Worm (Caenorhabditis elegans) whole organism, young adult: ENCODE data around the gene nlp-7.
A peak's percentile ranks its signal among the peaks of the same experiment; 100 is the strongest.

Source experiments
- B0035.1 ChIP-seq: sonication (generic microtip); optimal IDR thresholded peaks from 2 replicates; lab custom pipeline; 2016; ENCODE audit warnings: missing genetic modification characterization, mild to moderate bottlenecking, missing compliant biosample characterization, missing genotype, missing genetic modification reagents
- B0336.3 ChIP-seq: fragments of 200-800 bp; sonication (Bioruptor generic); IDR thresholded peaks from 2 replicates; pipeline ENCODE4 v1.3.6; 2022; ENCODE audit warnings: missing genetic modification characterization, missing compliant biosample characterization
- D2030.7 ChIP-seq: fragments of 200-800 bp; sonication (Bioruptor generic); IDR thresholded peaks from 2 replicates; pipeline ENCODE4 v1.3.6; 2022; ENCODE audit warnings: missing genetic modification reagents, missing genetic modification characterization, missing compliant biosample characterization
- F22D6.2 ChIP-seq: sonication (generic microtip); optimal IDR thresholded peaks from 2 replicates; lab custom pipeline; 2016; ENCODE audit warnings: mild to moderate bottlenecking, missing genetic modification characterization, missing compliant biosample characterization
- F49E8.2 ChIP-seq: sonication (generic microtip); optimal IDR thresholded peaks from 3 replicates; lab custom pipeline; 2017; ENCODE audit warnings: missing genetic modification characterization, mild to moderate bottlenecking, missing compliant biosample characterization, antibody characterized with exemption, moderate library complexity; ENCODE audit not compliant: insufficient read depth
- F57C9.4 ChIP-seq: sonication (generic microtip); optimal IDR thresholded peaks from 2 replicates; lab custom pipeline; 2017; ENCODE audit warnings: mild to moderate bottlenecking, missing genetic modification characterization, missing compliant biosample characterization
- T07F8.4 ChIP-seq: sonication (generic microtip); optimal IDR thresholded peaks from 2 replicates; lab custom pipeline; 2016; ENCODE audit warnings: mild to moderate bottlenecking, missing genetic modification characterization, moderate library complexity, missing compliant biosample characterization
- Y53G8AR.9 ChIP-seq: fragments of 200-800 bp; sonication (Bioruptor generic); conservative IDR thresholded peaks from 2 replicates; pipeline ENCODE4 v1.3.6; 2022; ENCODE audit warnings: missing genetic modification reagents, missing genetic modification characterization, missing compliant biosample characterization
- Y56A3A.18 ChIP-seq: fragments of 200-800 bp; sonication (Bioruptor generic); IDR thresholded peaks from 2 replicates; pipeline ENCODE4 v1.3.6; 2022; ENCODE audit warnings: missing genetic modification reagents, missing genetic modification characterization, missing compliant biosample characterization
- Y95B8A.8 ChIP-seq: fragments of 200-800 bp; sonication (Bioruptor generic); IDR thresholded peaks from 2 replicates; pipeline ENCODE4 v1.3.6; 2022; ENCODE audit warnings: missing genetic modification reagents, missing genetic modification characterization, missing compliant biosample characterization
- atf-7 ChIP-seq: sonication (generic microtip); optimal IDR thresholded peaks from 2 replicates; lab custom pipeline; 2017; ENCODE audit warnings: mild to moderate bottlenecking, missing genetic modification characterization, missing compliant biosample characterization
- bed-1 ChIP-seq: fragments of 200-800 bp; sonication (Bioruptor generic); IDR thresholded peaks from 2 replicates; pipeline ENCODE4 v1.3.6; 2022; ENCODE audit warnings: missing genetic modification reagents, missing genetic modification characterization, missing compliant biosample characterization
- cebp-1 ChIP-seq, 2 experiments: fragments of 200-800 bp in 1 of 2; sonication (Bioruptor generic) in 1 of 2; sonication (generic microtip) in 1 of 2; IDR thresholded peaks in 1 of 2; optimal IDR thresholded peaks in 1 of 2; 2 replicates each; pipeline versions ENCODE4 v1.3.6 to Lab custom; 2017 to 2022; ENCODE audit warnings: missing compliant biosample characterization in 2 of 2, missing genetic modification characterization in 2 of 2, mild to moderate bottlenecking in 1 of 2, missing genetic modification reagents in 1 of 2, moderate library complexity in 1 of 2
- chd-7 ChIP-seq: sonication (generic microtip); optimal IDR thresholded peaks from 2 replicates; lab custom pipeline; 2016; ENCODE audit warnings: mild to moderate bottlenecking, missing genetic modification characterization, moderate library complexity, missing compliant biosample characterization
- dox-1 ChIP-seq: fragments of 200-800 bp; sonication (Bioruptor generic); IDR thresholded peaks from 2 replicates; pipeline ENCODE4 v1.3.6; 2022; ENCODE audit warnings: missing genetic modification reagents, missing genetic modification characterization, missing compliant biosample characterization
- efl-1 ChIP-seq: fragments of 150-350 bp; optimal IDR thresholded peaks from 2 replicates; lab custom pipeline; 2014; ENCODE audit warnings: missing biosample characterization, missing genetic modification reagents, missing genetic modification characterization
- ets-4 ChIP-seq: fragments of 200-800 bp; sonication (Bioruptor generic); optimal IDR thresholded peaks from 2 replicates; lab custom pipeline; 2018; ENCODE audit warnings: mild to moderate bottlenecking, missing genetic modification characterization, missing compliant biosample characterization
- him-1 ChIP-seq: sonication (generic microtip); optimal IDR thresholded peaks from 2 replicates; lab custom pipeline; 2016; ENCODE audit warnings: missing genotype, missing genetic modification reagents, missing genetic modification characterization, missing compliant biosample characterization
- hrde-1 ChIP-seq: sonication (generic microtip); optimal IDR thresholded peaks from 2 replicates; lab custom pipeline; 2016; ENCODE audit warnings: missing genetic modification characterization, mild to moderate bottlenecking, missing compliant biosample characterization, moderate library complexity, missing genotype, missing genetic modification reagents, borderline replicate concordance
- let-526 ChIP-seq: fragments of 200-800 bp; sonication (Bioruptor generic); IDR thresholded peaks from 2 replicates; pipeline ENCODE4 v1.3.6; 2022; ENCODE audit warnings: missing genetic modification reagents, missing genetic modification characterization, missing compliant biosample characterization
- let-607 ChIP-seq, 2 experiments: fragments of 200-800 bp in 1 of 2; sonication (Bioruptor generic) in 1 of 2; sonication (generic microtip) in 1 of 2; optimal IDR thresholded peaks; 2 replicates each; lab custom pipeline; 2016 to 2018; ENCODE audit warnings: mild to moderate bottlenecking in 2 of 2, missing compliant biosample characterization in 2 of 2, missing genetic modification characterization in 2 of 2, moderate library complexity in 2 of 2, missing genotype in 1 of 2
- lin-35 ChIP-seq, 3 experiments: fragments of 150-350 bp in 2 of 3; sonication (generic microtip) in 1 of 3; optimal IDR thresholded peaks; 2 replicates each; lab custom pipeline; 2014 to 2018; ENCODE audit warnings: missing biosample characterization in 3 of 3, missing genetic modification characterization in 3 of 3, missing genetic modification reagents in 3 of 3
- lin-40 ChIP-seq: sonication (generic microtip); optimal IDR thresholded peaks from 2 replicates; lab custom pipeline; 2016; ENCODE audit warnings: missing genetic modification characterization, mild to moderate bottlenecking, missing compliant biosample characterization, missing genotype, missing genetic modification reagents
- lin-54 ChIP-seq: fragments of 200-800 bp; sonication (Bioruptor generic); optimal IDR thresholded peaks from 2 replicates; lab custom pipeline; 2018; ENCODE audit warnings: mild to moderate bottlenecking, missing genetic modification characterization, missing compliant biosample characterization
- mcd-1 ChIP-seq: fragments of 200-800 bp; sonication (Bioruptor generic); IDR thresholded peaks from 2 replicates; pipeline ENCODE4 v1.3.6; 2022; ENCODE audit warnings: missing genetic modification reagents, missing genetic modification characterization, missing compliant biosample characterization
- mel-28 ChIP-seq: sonication (generic microtip); optimal IDR thresholded peaks from 2 replicates; lab custom pipeline; 2016; ENCODE audit warnings: borderline replicate concordance, mild to moderate bottlenecking, missing genetic modification characterization, missing compliant biosample characterization
- nfya-2 ChIP-seq: fragments of 200-800 bp; sonication (Bioruptor generic); IDR thresholded peaks from 2 replicates; pipeline ENCODE4 v1.3.6; 2022; ENCODE audit warnings: missing genetic modification reagents, missing genetic modification characterization, missing compliant biosample characterization
- nhr-27 ChIP-seq: fragments of 200-800 bp; sonication (Bioruptor generic); optimal IDR thresholded peaks from 2 replicates; lab custom pipeline; 2018; ENCODE audit warnings: mild to moderate bottlenecking, missing genetic modification characterization, moderate library complexity, missing compliant biosample characterization
- nhr-90 ChIP-seq: sonication (generic microtip); optimal IDR thresholded peaks from 2 replicates; lab custom pipeline; 2016; ENCODE audit warnings: missing genotype, mild to moderate bottlenecking, missing genetic modification characterization, missing compliant biosample characterization
- pbrm-1 ChIP-seq: fragments of 200-800 bp; sonication (Bioruptor generic); IDR thresholded peaks from 2 replicates; pipeline ENCODE4 v1.3.6; 2022; ENCODE audit warnings: missing genetic modification reagents, missing genetic modification characterization, missing compliant biosample characterization
- rcor-1 ChIP-seq: fragments of 200-800 bp; sonication (Bioruptor generic); IDR thresholded peaks from 2 replicates; pipeline ENCODE4 v1.3.6; 2022; ENCODE audit warnings: missing genetic modification reagents, missing genetic modification characterization, missing compliant biosample characterization
- repo-1 ChIP-seq: sonication (generic microtip); optimal IDR thresholded peaks from 2 replicates; lab custom pipeline; 2017; ENCODE audit warnings: mild to moderate bottlenecking, missing genetic modification characterization, missing compliant biosample characterization
- sdz-38 ChIP-seq: sonication (generic microtip); optimal IDR thresholded peaks from 2 replicates; lab custom pipeline; 2016; ENCODE audit warnings: missing genotype, missing genetic modification characterization, missing compliant biosample characterization
- snpc-1.1 ChIP-seq: sonication (generic microtip); optimal IDR thresholded peaks from 2 replicates; lab custom pipeline; 2017; ENCODE audit warnings: missing genetic modification characterization, mild to moderate bottlenecking, missing compliant biosample characterization, antibody characterized with exemption, moderate library complexity, missing genotype, missing genetic modification reagents; ENCODE audit not compliant: insufficient read depth
- snpc-1.3 ChIP-seq: sonication (generic microtip); optimal IDR thresholded peaks from 2 replicates; lab custom pipeline; 2017; ENCODE audit warnings: missing genetic modification characterization, mild to moderate bottlenecking, missing compliant biosample characterization, antibody characterized with exemption, moderate library complexity, missing genotype, missing genetic modification reagents; ENCODE audit not compliant: insufficient read depth
- somi-1 ChIP-seq: fragments of 200-800 bp; sonication (Bioruptor generic); optimal IDR thresholded peaks from 2 replicates; lab custom pipeline; 2018; ENCODE audit warnings: mild to moderate bottlenecking, missing genetic modification characterization, missing compliant biosample characterization
- tbp1 ChIP-seq: fragments of 200-800 bp; sonication (Bioruptor generic); optimal IDR thresholded peaks from 2 replicates; lab custom pipeline; 2018; ENCODE audit warnings: mild to moderate bottlenecking, missing genetic modification characterization, missing compliant biosample characterization
- tlf-1 ChIP-seq: fragments of 200-800 bp; sonication (Bioruptor generic); optimal IDR thresholded peaks from 2 replicates; lab custom pipeline; 2018; ENCODE audit warnings: mild to moderate bottlenecking, missing genetic modification characterization, missing compliant biosample characterization
- unc-62 ChIP-seq: fragments of 150-350 bp; optimal IDR thresholded peaks from 2 replicates; lab custom pipeline; 2014; ENCODE audit warnings: missing biosample characterization, missing genetic modification reagents, missing genetic modification characterization
- zfh-2 ChIP-seq: fragments of 200-800 bp; sonication (Bioruptor generic); conservative IDR thresholded peaks from 2 replicates; pipeline ENCODE4 v1.3.6; 2022; ENCODE audit warnings: missing genetic modification reagents, missing genetic modification characterization, missing compliant biosample characterization
- zim-3 ChIP-seq: sonication (generic microtip); optimal IDR thresholded peaks from 2 replicates; lab custom pipeline; 2017; ENCODE audit warnings: mild to moderate bottlenecking, missing genetic modification characterization, moderate library complexity, missing compliant biosample characterization
- ztf-18 ChIP-seq: sonication (generic microtip); optimal IDR thresholded peaks from 2 replicates; lab custom pipeline; 2016; ENCODE audit warnings: missing genotype, mild to moderate bottlenecking, missing genetic modification characterization, missing compliant biosample characterization
- ztf-22 ChIP-seq: fragments of 200-800 bp; sonication (Bioruptor generic); optimal IDR thresholded peaks from 2 replicates; lab custom pipeline; 2018; ENCODE audit warnings: mild to moderate bottlenecking, missing genetic modification characterization, moderate library complexity, missing compliant biosample characterization
- ztf-26 ChIP-seq: sonication (generic microtip); optimal IDR thresholded peaks from 2 replicates; lab custom pipeline; 2017; ENCODE audit warnings: missing genetic modification characterization, missing compliant biosample characterization
- ztf-6 ChIP-seq: fragments of 200-800 bp; sonication (Bioruptor generic); IDR thresholded peaks from 2 replicates; pipeline ENCODE4 v1.3.6; 2022; ENCODE audit warnings: missing genetic modification reagents, missing genetic modification characterization, missing compliant biosample characterization

Gene nlp-7

ce11 chrX:8592881-8593280 is at the start of gene nlp-7:
Gene nlp-7 (plus strand): TSS chrX:8593181.
- TF ChIP-seq nhr-27 (tag; lab: Kevin White, UChicago) = no peak
- TF ChIP-seq F49E8.2 (tag; lab: Kevin White, UChicago) = no peak
- TF ChIP-seq mel-28 (tag; lab: Kevin White, UChicago) = no peak
- TF ChIP-seq D2030.7 (GFP tag; lab: Robert Waterston, UW) = no peak
- TF ChIP-seq Y53G8AR.9 = no peak
- TF ChIP-seq bed-1 = no peak
- no peak for TF ChIP-seq tlf-1
- TF ChIP-seq him-1 (tag; lab: Kevin White, UChicago) = no peak
- no peak for TF ChIP-seq snpc-1.1 (tag; lab: Kevin White, UChicago)
- no peak for TF ChIP-seq nfya-2 (GFP tag; lab: Robert Waterston, UW)
- TF ChIP-seq unc-62 (GFP tag; lab: Kevin White, UChicago) = no peak
- no peak for TF ChIP-seq zfh-2 (GFP tag; lab: Robert Waterston, UW)
- no peak for TF ChIP-seq nhr-90 (tag; lab: Kevin White, UChicago)
- TF ChIP-seq pbrm-1 (GFP tag; lab: Robert Waterston, UW) = no peak
- no peak for TF ChIP-seq dox-1

- TF ChIP-seq snpc-1.3 (tag; lab: Kevin White, UChicago) = no peak
- peak; percentile 2 for TF ChIP-seq repo-1 (tag; lab: Kevin White, UChicago)
- peak; percentile 83 for TF ChIP-seq lin-40 (tag; lab: Kevin White, UChicago)
- peak; percentile 64 for TF ChIP-seq rcor-1 (GFP tag; lab: Robert Waterston, UW)
- TF ChIP-seq hrde-1 = no peak
- TF ChIP-seq zim-3 = no peak
- TF ChIP-seq mcd-1 (GFP tag; lab: Robert Waterston, UW) = peak; percentile 71
- peak; percentile 90 for TF ChIP-seq dox-1
- peak; percentile 37 for TF ChIP-seq atf-7 (tag; lab: Kevin White, UChicago)
- TF ChIP-seq T07F8.4 (tag; lab: Kevin White, UChicago) = no peak
- peak in 1 of 2 experiments; percentile 35 for TF ChIP-seq let-607 (tag; optimal IDR thresholded peaks at IDR 0.05; lab: Kevin White, UChicago)
- TF ChIP-seq ztf-6 (GFP tag; lab: Robert Waterston, UW) = no peak
- TF ChIP-seq ztf-26 = peak; percentile 61
- TF ChIP-seq B0336.3 = peak; percentile 69
- peak; percentile 2 for TF ChIP-seq F22D6.2 (tag; lab: Kevin White, UChicago)
- peak; percentile 17 for TF ChIP-seq chd-7 (tag; lab: Kevin White, UChicago)
- peak; percentile 70 for TF ChIP-seq somi-1 (GFP tag; lab: Kevin White, UChicago)
- no peak for TF ChIP-seq B0035.1 (tag; lab: Kevin White, UChicago)
- TF ChIP-seq F57C9.4 (tag; lab: Kevin White, UChicago) = no peak
- TF ChIP-seq tlf-1 = peak; percentile 40
- peak; percentile 64 for TF ChIP-seq ets-4 (GFP tag; lab: Kevin White, UChicago)
- peak; percentile 81 for TF ChIP-seq ztf-22 (GFP tag; lab: Kevin White, UChicago)
- TF ChIP-seq let-526 (GFP tag; lab: Robert Waterston, UW) = peak; percentile 59; the same call in 1 of the 2 replicates
- TF ChIP-seq cebp-1 (GFP tag; IDR thresholded peaks at IDR 0.05; lab: Robert Waterston, UW) = peak; percentile 30; the same call in 1 of the 2 replicates
- peak; percentile 86 for TF ChIP-seq cebp-1 (tag; optimal IDR thresholded peaks at IDR 0.05; lab: Kevin White, UChicago)
- TF ChIP-seq sdz-38 (tag; lab: Kevin White, UChicago) = no peak
- no peak for TF ChIP-seq Y95B8A.8
- peak; percentile 69; the same call in 1 of the 2 replicates for TF ChIP-seq Y53G8AR.9
- peak; percentile 56 for TF ChIP-seq tbp1 (GFP tag; lab: Kevin White, UChicago)
- TF ChIP-seq efl-1 (GFP tag; lab: Kevin White, UChicago) = no peak
- TF ChIP-seq Y56A3A.18 (GFP tag; lab: Robert Waterston, UW) = 0 out of 2 replicates have a peak, but pooled peaks have one; percentile 37
- TF ChIP-seq lin-54 (GFP tag; lab: Kevin White, UChicago) = peak; percentile 41
- peak; percentile 94 for TF ChIP-seq ztf-18 (tag; lab: Kevin White, UChicago)
- TF ChIP-seq lin-35 (GFP tag; optimal IDR thresholded peaks at IDR 0.05; lab: Kevin White, UChicago) = peak in 1 of 3 experiments; percentile 60
These were observed 47.0 kb upstream of the nlp-7 start, which contains the start of gene sdha-1 for ce11 chrX:8545971-8546442. Gene sdha-1 (minus strand): TSS chrX:8546021.
